Worm (Caenorhabditis elegans): ENCODE data around the gene F56B3.9.
"Not testable (repeated sequence)": the region's sequence is repeated elsewhere in the genome, so short reads cannot be mapped to it uniquely, and the experiment has no call there.

Gene F56B3.9

DNA sequence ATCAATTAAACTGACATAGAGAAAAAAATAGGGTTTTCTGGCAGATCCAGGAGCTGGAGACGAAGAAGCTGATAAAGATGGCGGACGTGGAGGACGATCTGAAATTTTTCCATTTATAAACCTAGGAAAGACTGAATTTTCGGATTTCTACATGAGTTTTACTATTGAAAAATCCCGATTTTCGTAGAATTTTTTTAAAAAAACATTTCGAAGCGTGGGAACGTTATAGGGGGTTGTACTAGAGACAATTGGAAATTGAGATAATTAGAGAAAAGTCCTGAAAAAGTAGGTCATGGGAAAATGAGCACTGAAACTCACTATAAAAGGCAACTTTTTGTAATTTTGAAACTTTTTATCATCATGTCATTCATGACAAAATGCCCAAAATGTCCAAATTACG, at the start of gene F56B3.9:
Gene F56B3.9, plus strand, starts transcription at position 301 of the 400 bp plus-strand sequence.
- not testable (repeated sequence) for TF ChIP-seq K11D2.4 (GFP tag; IDR thresholded peaks at IDR 0.05); ceh-27 (GFP tag; optimal IDR thresholded peaks at IDR 0.05); sdz-38 (tag; optimal IDR thresholded peaks at IDR 0.05)

DNA sequence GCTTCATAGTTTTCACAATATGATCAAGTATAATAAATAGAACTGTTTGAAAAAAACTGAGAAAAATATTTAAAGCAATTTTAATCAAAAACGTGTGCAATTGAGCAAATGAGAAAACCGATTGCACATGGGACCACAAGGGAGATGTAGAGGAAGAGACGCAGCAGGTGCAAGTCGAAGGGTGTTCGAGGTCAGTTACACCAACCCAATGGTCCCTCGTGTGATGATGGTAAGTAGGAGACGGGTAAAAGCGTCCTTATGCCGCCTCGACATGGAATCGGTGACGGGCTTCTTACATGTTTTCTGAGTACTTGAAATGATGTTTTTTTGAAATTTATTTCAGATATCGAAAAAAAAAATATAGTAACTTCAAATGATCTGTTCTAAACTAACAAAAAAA, 43.1 kb upstream of the F56B3.9 start, which contains the start of gene Y55F3C.9:
Gene Y55F3C.9, minus strand, starts transcription at position 101 of the 400 bp plus-strand sequence.
- no peak for TF ChIP-seq B0336.3 (GFP tag; IDR thresholded peaks at IDR 0.05)
- TF ChIP-seq T07F8.4 (tag; optimal IDR thresholded peaks at IDR 0.05): no peak

DNA sequence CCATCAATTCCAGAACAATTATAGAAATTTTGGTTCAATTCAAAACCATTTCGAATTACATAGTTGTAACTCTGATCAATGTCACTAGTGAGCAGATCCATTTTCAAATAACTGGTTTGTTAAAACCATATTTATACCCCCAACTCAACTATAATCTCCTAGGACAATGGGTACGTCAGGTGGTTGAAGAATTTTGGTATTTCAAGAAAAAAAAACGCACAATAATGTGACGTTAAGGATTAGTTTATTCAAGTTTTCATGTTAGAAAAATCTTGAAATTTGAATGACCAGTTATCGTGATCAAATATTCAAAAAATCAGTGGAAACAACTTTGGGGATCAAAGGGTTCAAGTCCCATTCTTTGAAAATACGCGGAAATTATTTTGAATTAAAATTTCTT, 40.2 kb upstream of the F56B3.9 start, which contains the start of gene srt-24:
Gene srt-24, minus strand, starts transcription at position 101 of the 400 bp plus-strand sequence.
- TF ChIP-seq him-1 (tag; optimal IDR thresholded peaks at IDR 0.05) (no peak), tbp1 (GFP tag; optimal IDR thresholded peaks at IDR 0.05) (no peak), Y67H2A.10 (GFP tag; conservative IDR thresholded peaks at IDR 0.05) (no peak), dpl-1 (GFP tag; optimal IDR thresholded peaks at IDR 0.05) (no peak), lin-26 (GFP tag; IDR thresholded peaks at IDR 0.05) (no peak), let-607 (tag; optimal IDR thresholded peaks at IDR 0.05) (no peak), F39B2.1 (GFP tag; IDR thresholded peaks at IDR 0.05) (no peak), snpc-1.1 (tag; optimal IDR thresholded peaks at IDR 0.05; ENCODE audit: insufficient read depth) (no peak), ceh-100 (GFP tag; IDR thresholded peaks at IDR 0.05) (no peak), ccch-3 (GFP tag; optimal IDR thresholded peaks at IDR 0.05) (no peak), nhr-90 (tag; optimal IDR thresholded peaks at IDR 0.05) (no peak)

DNA sequence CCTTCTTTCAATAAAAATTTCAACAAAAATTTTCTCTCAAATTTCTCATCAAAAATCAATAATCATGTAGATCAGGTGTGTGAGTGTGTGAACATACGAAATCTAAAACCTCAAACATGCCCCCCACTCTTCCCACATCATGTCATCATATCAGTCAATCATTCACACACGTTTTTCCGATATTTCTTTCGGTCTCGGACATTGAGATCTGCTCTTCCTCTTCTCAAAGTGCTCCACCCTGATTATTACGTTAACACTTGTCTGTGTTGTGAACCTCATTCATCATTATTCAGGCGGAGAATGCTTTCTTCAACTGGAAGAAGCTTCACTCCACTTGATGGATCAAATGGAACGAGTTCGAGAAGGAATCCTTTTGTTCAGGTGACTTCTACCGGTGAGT, 34.7 kb upstream of the F56B3.9 start, which contains the start of gene kvs-5:
Gene kvs-5, plus strand, starts transcription at position 301 of the 400 bp plus-strand sequence.
- no peak for TF ChIP-seq nhr-179 (tag; optimal IDR thresholded peaks at IDR 0.05)
- TF ChIP-seq unc-130 (GFP tag; optimal IDR thresholded peaks at IDR 0.05): no peak
- TF ChIP-seq C06A6.2 (GFP tag; conservative IDR thresholded peaks at IDR 0.05): no peak
- TF ChIP-seq pbrm-1 (GFP tag; IDR thresholded peaks at IDR 0.05): no peak
- TF ChIP-seq him-1 (tag; optimal IDR thresholded peaks at IDR 0.05): no peak
- no peak for TF ChIP-seq dpl-1 (GFP tag; optimal IDR thresholded peaks at IDR 0.05)
- TF ChIP-seq ccch-3 (GFP tag; optimal IDR thresholded peaks at IDR 0.05): no peak
- no peak for TF ChIP-seq Y79H2A.3 (GFP tag; conservative IDR thresholded peaks at IDR 0.05)
- no peak for TF ChIP-seq K11D2.4 (GFP tag; IDR thresholded peaks at IDR 0.05)
- no peak for TF ChIP-seq fkh-3 (tag; optimal IDR thresholded peaks at IDR 0.05)
- no peak for TF ChIP-seq K12H6.12 (tag; optimal IDR thresholded peaks at IDR 0.05)
- no peak for TF ChIP-seq mxl-1 (tag; optimal IDR thresholded peaks at IDR 0.05)
- no peak for TF ChIP-seq D2030.7 (GFP tag; IDR thresholded peaks at IDR 0.05)

DNA sequence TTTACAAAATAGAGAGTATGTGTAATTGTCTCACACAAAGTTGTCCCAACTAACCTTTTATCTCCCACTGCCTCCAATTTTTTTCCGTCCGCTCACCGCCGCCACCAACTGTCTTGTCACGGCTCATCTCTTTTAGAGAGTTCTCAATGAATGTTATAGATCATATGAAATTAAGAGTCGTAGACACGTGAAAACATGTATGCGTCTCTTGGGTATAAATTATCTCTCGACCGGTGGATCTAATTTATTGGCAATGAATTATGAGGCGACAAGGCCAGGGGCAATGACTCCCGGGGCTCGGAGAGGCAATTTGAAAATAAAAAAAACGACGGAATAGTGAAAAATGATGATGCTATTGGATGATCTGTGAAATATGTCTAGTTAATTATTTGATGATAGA, 30.5 kb upstream of the F56B3.9 start:
- TF ChIP-seq dox-1 (GFP tag; IDR thresholded peaks at IDR 0.05) (no peak), let-607 (tag; optimal IDR thresholded peaks at IDR 0.05) (no peak), atf-7 (tag; optimal IDR thresholded peaks at IDR 0.05) (no peak), lin-40 (tag; optimal IDR thresholded peaks at IDR 0.05) (no peak), nhr-120 (GFP tag; IDR thresholded peaks at IDR 0.05) (no peak), tbx-9 (tag; optimal IDR thresholded peaks at IDR 0.05; ENCODE audit: borderline replicate concordance) (no peak), fkh-3 (tag; optimal IDR thresholded peaks at IDR 0.05) (no peak), tlf-1 (GFP tag; optimal IDR thresholded peaks at IDR 0.05) (no peak), akir-1 (GFP tag; optimal IDR thresholded peaks at IDR 0.05) (no peak), rcor-1 (GFP tag; IDR thresholded peaks at IDR 0.05) (no peak), ztf-22 (GFP tag; optimal IDR thresholded peaks at IDR 0.05) (no peak), ztf-25 (GFP tag; IDR thresholded peaks at IDR 0.05) (no peak)
